Fruit fly (Drosophila melanogaster): ENCODE measurements around the gene CG13005.

CG13005 gene

dm6 chrX:16781055-16781454, 22.4 kb upstream of the CG13005 start (continued):
- TF ChIP-seq gce (GFP tag; IDR thresholded peaks at IDR 0.05) (no peak), Mes4 (GFP tag; optimal IDR thresholded peaks at IDR 0.05) (no peak), Atf6 (GFP tag; IDR thresholded peaks at IDR 0.05) (peak; percentile 59), rib (GFP tag; IDR thresholded peaks at IDR 0.05) (no peak), CG31388 (GFP tag; optimal IDR thresholded peaks at IDR 0.05) (no peak), CG11504 (tag; optimal IDR thresholded peaks at IDR 0.05) (peak; percentile 37), fd102C (GFP tag; optimal IDR thresholded peaks at IDR 0.05) (no peak), lola (GFP tag; optimal IDR thresholded peaks at IDR 0.05) (no peak), C15 (GFP tag; IDR thresholded peaks at IDR 0.05) (no peak), CG10959 (GFP tag; IDR thresholded peaks at IDR 0.05) (no peak), ap (GFP tag; IDR thresholded peaks at IDR 0.05) (no peak), CkIIα-i1 (GFP tag; IDR thresholded peaks at IDR 0.05) (no peak), CG2889 (GFP tag; IDR thresholded peaks at IDR 0.05) (no peak), CG8359 (GFP tag; optimal IDR thresholded peaks at IDR 0.05; ENCODE audit: borderline replicate concordance) (no peak), jing (GFP tag; optimal IDR thresholded peaks at IDR 0.05) (no peak), ato (GFP tag; IDR thresholded peaks at IDR 0.05; ENCODE audit: partially characterized antibody) (no peak), HmgZ (tag; optimal IDR thresholded peaks at IDR 0.05) (no peak), fru (optimal IDR thresholded peaks at IDR 0.05) (no peak), CG8924 (tag; optimal IDR thresholded peaks at IDR 0.05) (peak; percentile 17), CG7839 (tag; optimal IDR thresholded peaks at IDR 0.05) (peak; percentile 37), NK7.1 (GFP tag; optimal IDR thresholded peaks at IDR 0.05) (no peak), CG34224 (GFP tag; IDR thresholded peaks at IDR 0.05; ENCODE audit: partially characterized antibody) (no peak), Gsc (GFP tag; IDR thresholded peaks at IDR 0.05) (no peak), unpg (GFP tag; optimal IDR thresholded peaks at IDR 0.05) (peak; percentile 53), NC2α (GFP tag; optimal IDR thresholded peaks at IDR 0.05) (no peak), Hmx (GFP tag; optimal IDR thresholded peaks at IDR 0.05) (no peak), CG7372 (GFP tag; IDR thresholded peaks at IDR 0.05) (0 out of 2 replicates have a peak, but pooled peaks have one; percentile 8), Usf (GFP tag; optimal IDR thresholded peaks at IDR 0.05) (no peak), CG15514 (GFP tag; optimal IDR thresholded peaks at IDR 0.05) (peak; percentile 34), fd64A (GFP tag; optimal IDR thresholded peaks at IDR 0.05) (no peak), CG14050 (GFP tag; IDR thresholded peaks at IDR 0.05) (no peak), ttk (GFP tag; IDR thresholded peaks at IDR 0.05) (no peak), CG11695 (GFP tag; IDR thresholded peaks at IDR 0.05) (0 out of 3 replicates have a peak, but pooled peaks have one; percentile 10), CG12104 (GFP tag; optimal IDR thresholded peaks at IDR 0.05) (no peak), cad (GFP tag; optimal IDR thresholded peaks at IDR 0.05) (no peak), CG17328 (GFP tag; IDR thresholded peaks at IDR 0.05) (0 out of 2 replicates have a peak, but pooled peaks have one; percentile 23), CG33213 (GFP tag; optimal IDR thresholded peaks at IDR 0.05) (no peak), Pdp1 (GFP tag; optimal IDR thresholded peaks at IDR 0.05) (peak; percentile 11 to 62), vfl (GFP tag; optimal IDR thresholded peaks at IDR 0.05) (no peak), Bdp1 (GFP tag; optimal IDR thresholded peaks at IDR 0.05) (no peak), MBD-R2 (GFP tag; IDR thresholded peaks at IDR 0.05) (no peak), bab2 (GFP tag; optimal IDR thresholded peaks at IDR 0.05) (peak; percentile 27), klu (GFP tag; IDR thresholded peaks at IDR 0.05) (no peak), Six4 (GFP tag; optimal IDR thresholded peaks at IDR 0.05) (no peak), bowl (GFP tag; IDR thresholded peaks at IDR 0.05) (no peak), zfh2 (GFP tag; optimal IDR thresholded peaks at IDR 0.05) (peak; percentile 41), NC2β (GFP tag; optimal IDR thresholded peaks at IDR 0.05) (no peak), CG18262 (tag; optimal IDR thresholded peaks at IDR 0.05) (no peak), pfk (GFP tag; optimal IDR thresholded peaks at IDR 0.05) (no peak), CG11247 (GFP tag; IDR thresholded peaks at IDR 0.05) (no peak), Mad (GFP tag; optimal IDR thresholded peaks at IDR 0.05) (no peak), CG8089 (GFP tag; optimal IDR thresholded peaks at IDR 0.05) (peak; percentile 6), CG4404 (GFP tag; IDR thresholded peaks at IDR 0.05) (0 out of 2 replicates have a peak, but pooled peaks have one; percentile 11)

Data from whole organism, embryonic.